Fruit fly (Drosophila melanogaster) whole organism, prepupa: ENCODE measurements around the gene CG31528.

Experiments
- Blimp-1 ChIP-seq: fragments of 200-800 bp; sonication (Bioruptor generic); optimal IDR thresholded peaks from 3 replicates; lab custom pipeline; 2017; ENCODE audit warnings: missing biosample characterization, missing genetic modification characterization, mild to moderate bottlenecking, moderate library complexity, missing genetic modification reagents
- CG10631 ChIP-seq: fragments of 200-800 bp; sonication (Bioruptor generic); optimal IDR thresholded peaks from 2 replicates; lab custom pipeline; 2016; ENCODE audit warnings: missing biosample characterization, missing genetic modification characterization
- CG15336 ChIP-seq: fragments of 200-800 bp; sonication (Bioruptor generic); IDR thresholded peaks from 2 replicates; pipeline ENCODE4 v1.3.6; 2022; ENCODE audit warnings: missing biosample characterization, missing genetic modification characterization
- CG31627 ChIP-seq: fragments of 200-800 bp; sonication (Bioruptor generic); optimal IDR thresholded peaks from 3 replicates; lab custom pipeline; 2016; ENCODE audit warnings: missing biosample characterization, missing genetic modification characterization
- CG34406 ChIP-seq: fragments of 200-800 bp; sonication (Bioruptor generic); optimal IDR thresholded peaks from 3 replicates; lab custom pipeline; 2016; ENCODE audit warnings: missing biosample characterization, missing genetic modification characterization
- CG6276 ChIP-seq: fragments of 200-800 bp; sonication (Bioruptor generic); optimal IDR thresholded peaks from 2 replicates; lab custom pipeline; 2017; ENCODE audit warnings: missing biosample characterization, mild to moderate bottlenecking, missing genetic modification characterization
- Eip93F ChIP-seq: fragments of 200-800 bp; sonication (Bioruptor generic); optimal IDR thresholded peaks from 2 replicates; lab custom pipeline; 2016; ENCODE audit warnings: missing biosample characterization, mild to moderate bottlenecking, missing genetic modification characterization
- OdsH ChIP-seq: fragments of 200-800 bp; sonication (Bioruptor generic); optimal IDR thresholded peaks from 3 replicates; lab custom pipeline; 2016; ENCODE audit warnings: missing biosample characterization, missing genetic modification characterization
- achi ChIP-seq: fragments of 200-800 bp; sonication (Bioruptor generic); optimal IDR thresholded peaks from 3 replicates; lab custom pipeline; 2016; ENCODE audit warnings: missing biosample characterization, missing genetic modification characterization
- cyc ChIP-seq: fragments of 200-800 bp; sonication (Bioruptor generic); optimal IDR thresholded peaks from 3 replicates; lab custom pipeline; 2016; ENCODE audit warnings: missing biosample characterization, missing genetic modification characterization
- fd59A ChIP-seq: fragments of 200-800 bp; sonication (Bioruptor generic); optimal IDR thresholded peaks from 2 replicates; lab custom pipeline; 2017; ENCODE audit warnings: missing biosample characterization, mild to moderate bottlenecking, missing genetic modification characterization, missing genetic modification reagents
- vri ChIP-seq: fragments of 200-800 bp; sonication (Bioruptor generic); optimal IDR thresholded peaks from 3 replicates; lab custom pipeline; 2016; ENCODE audit warnings: missing biosample characterization, mild to moderate bottlenecking, missing genetic modification characterization

dm6 chr3R:4394654-4395581 lies 21.3 kb upstream of the CG31528 start:
- TF ChIP-seq CG6276 (GFP tag; lab: Kevin White, UChicago) (peak; percentile 95), vri (GFP tag; lab: Kevin White, UChicago) (peak; percentile 97), CG31627 (GFP tag; lab: Kevin White, UChicago) (peak; percentile 95), achi (peak; percentile 93), OdsH (GFP tag; lab: Kevin White, UChicago) (peak; percentile 95), cyc (peak; percentile 95), fd59A (peak; percentile 80), CG10631 (peak; percentile 85), Eip93F (peak; percentile 93), Blimp-1 (GFP tag; lab: Kevin White, UChicago) (peak; percentile 61), CG34406 (GFP tag; lab: Kevin White, UChicago) (peak; percentile 94), CG15336 (peak; percentile 97)
